Worm (Caenorhabditis elegans) whole organism, young adult: Measurements from ENCODE around the gene Y19D2B.1.
A peak's percentile ranks its signal among the peaks of the same experiment; 100 is the strongest.

Experiments
- C06A6.2 ChIP-seq: fragments of 200-800 bp; sonication (Bioruptor generic); conservative IDR thresholded peaks from 2 replicates; pipeline ENCODE4 v1.3.6; 2022; ENCODE audit warnings: missing genetic modification characterization, missing compliant biosample characterization
- C17E4.6 ChIP-seq: fragments of 200-800 bp; sonication (Bioruptor generic); IDR thresholded peaks from 2 replicates; pipeline ENCODE4 v1.3.6; 2022; ENCODE audit warnings: missing genetic modification reagents, missing genetic modification characterization, missing compliant biosample characterization
- D2030.7 ChIP-seq: fragments of 200-800 bp; sonication (Bioruptor generic); IDR thresholded peaks from 2 replicates; pipeline ENCODE4 v1.3.6; 2022; ENCODE audit warnings: missing genetic modification reagents, missing genetic modification characterization, missing compliant biosample characterization
- F23B12.7 ChIP-seq: sonication (generic microtip); optimal IDR thresholded peaks from 2 replicates; lab custom pipeline; 2017; ENCODE audit warnings: missing genetic modification characterization, mild to moderate bottlenecking, missing compliant biosample characterization, antibody characterized with exemption, moderate library complexity; ENCODE audit not compliant: insufficient read depth
- F33H1.4 ChIP-seq: fragments of 200-800 bp; sonication (Bioruptor generic); IDR thresholded peaks from 2 replicates; pipeline ENCODE4 v1.3.6; 2022; ENCODE audit warnings: missing genetic modification reagents, missing genetic modification characterization, missing compliant biosample characterization
- F39B2.1 ChIP-seq: fragments of 200-800 bp; sonication (Bioruptor generic); IDR thresholded peaks from 2 replicates; pipeline ENCODE4 v1.3.6; 2022; ENCODE audit warnings: missing genetic modification reagents, missing genetic modification characterization, missing compliant biosample characterization
- F49E8.2 ChIP-seq: sonication (generic microtip); optimal IDR thresholded peaks from 3 replicates; lab custom pipeline; 2017; ENCODE audit warnings: missing genetic modification characterization, mild to moderate bottlenecking, missing compliant biosample characterization, antibody characterized with exemption, moderate library complexity; ENCODE audit not compliant: insufficient read depth
- F52B5.7 ChIP-seq: sonication (generic microtip); optimal IDR thresholded peaks from 2 replicates; lab custom pipeline; 2016; ENCODE audit warnings: mild to moderate bottlenecking, missing genetic modification characterization, missing compliant biosample characterization
- F57A8.1 ChIP-seq: fragments of 200-800 bp; sonication (Bioruptor generic); optimal IDR thresholded peaks from 2 replicates; lab custom pipeline; 2018; ENCODE audit warnings: mild to moderate bottlenecking, missing genetic modification characterization, moderate library complexity, missing compliant biosample characterization
- F57C9.4 ChIP-seq: sonication (generic microtip); optimal IDR thresholded peaks from 2 replicates; lab custom pipeline; 2017; ENCODE audit warnings: mild to moderate bottlenecking, missing genetic modification characterization, missing compliant biosample characterization
- K12H6.12 ChIP-seq: fragments of 200-800 bp; sonication (Bioruptor generic); optimal IDR thresholded peaks from 2 replicates; lab custom pipeline; 2018; ENCODE audit warnings: mild to moderate bottlenecking, missing genetic modification characterization, missing compliant biosample characterization
- Y53F4B.3 ChIP-seq: fragments of 200-800 bp; sonication (Bioruptor generic); IDR thresholded peaks from 2 replicates; pipeline ENCODE4 v1.3.6; 2022; ENCODE audit warnings: missing genetic modification reagents, missing genetic modification characterization, missing compliant biosample characterization
- ceh-100 ChIP-seq: fragments of 200-800 bp; sonication (Bioruptor generic); IDR thresholded peaks from 2 replicates; pipeline ENCODE4 v1.3.6; 2022; ENCODE audit warnings: missing genetic modification reagents, missing genetic modification characterization, missing compliant biosample characterization
- ceh-40 ChIP-seq: fragments of 200-800 bp; sonication (Bioruptor generic); IDR thresholded peaks from 2 replicates; pipeline ENCODE4 v1.3.6; 2022; ENCODE audit warnings: missing genetic modification characterization, missing compliant biosample characterization
- dox-1 ChIP-seq: fragments of 200-800 bp; sonication (Bioruptor generic); IDR thresholded peaks from 2 replicates; pipeline ENCODE4 v1.3.6; 2022; ENCODE audit warnings: missing genetic modification reagents, missing genetic modification characterization, missing compliant biosample characterization
- dpff-1 ChIP-seq: sonication (generic microtip); optimal IDR thresholded peaks from 2 replicates; lab custom pipeline; 2017; ENCODE audit warnings: mild to moderate bottlenecking, missing genetic modification characterization, missing compliant biosample characterization
- egrh-3 ChIP-seq: fragments of 200-800 bp; sonication (Bioruptor generic); IDR thresholded peaks from 2 replicates; pipeline ENCODE4 v1.3.6; 2022; ENCODE audit warnings: missing genetic modification reagents, missing genetic modification characterization, missing compliant biosample characterization
- ets-4 ChIP-seq: fragments of 200-800 bp; sonication (Bioruptor generic); optimal IDR thresholded peaks from 2 replicates; lab custom pipeline; 2018; ENCODE audit warnings: mild to moderate bottlenecking, missing genetic modification characterization, missing compliant biosample characterization
- him-1 ChIP-seq: sonication (generic microtip); optimal IDR thresholded peaks from 2 replicates; lab custom pipeline; 2016; ENCODE audit warnings: missing genotype, missing genetic modification reagents, missing genetic modification characterization, missing compliant biosample characterization
- hmg-1.2 ChIP-seq: fragments of 200-800 bp; sonication (Bioruptor generic); IDR thresholded peaks from 2 replicates; pipeline ENCODE4 v1.3.6; 2022; ENCODE audit warnings: missing genetic modification reagents, missing genetic modification characterization, missing compliant biosample characterization
- let-607 ChIP-seq, 2 experiments: fragments of 200-800 bp in 1 of 2; sonication (Bioruptor generic) in 1 of 2; sonication (generic microtip) in 1 of 2; optimal IDR thresholded peaks; 2 replicates each; lab custom pipeline; 2016 to 2018; ENCODE audit warnings: mild to moderate bottlenecking in 2 of 2, missing compliant biosample characterization in 2 of 2, missing genetic modification characterization in 2 of 2, moderate library complexity in 2 of 2, missing genotype in 1 of 2
- lir-1 ChIP-seq: fragments of 200-800 bp; sonication (Bioruptor generic); conservative IDR thresholded peaks from 2 replicates; pipeline ENCODE4 v1.3.6; 2022; ENCODE audit warnings: missing genetic modification reagents, missing genetic modification characterization, missing compliant biosample characterization
- lsl-1 ChIP-seq: fragments of 200-800 bp; sonication (Bioruptor generic); optimal IDR thresholded peaks from 2 replicates; lab custom pipeline; 2018; ENCODE audit warnings: mild to moderate bottlenecking, missing genetic modification characterization, moderate library complexity, missing compliant biosample characterization
- mcd-1 ChIP-seq: fragments of 200-800 bp; sonication (Bioruptor generic); IDR thresholded peaks from 2 replicates; pipeline ENCODE4 v1.3.6; 2022; ENCODE audit warnings: missing genetic modification reagents, missing genetic modification characterization, missing compliant biosample characterization
- mel-28 ChIP-seq: sonication (generic microtip); optimal IDR thresholded peaks from 2 replicates; lab custom pipeline; 2016; ENCODE audit warnings: borderline replicate concordance, mild to moderate bottlenecking, missing genetic modification characterization, missing compliant biosample characterization
- mes-4 ChIP-seq: sonication (generic microtip); optimal IDR thresholded peaks from 2 replicates; lab custom pipeline; 2016; ENCODE audit warnings: missing genotype, missing genetic modification characterization, missing compliant biosample characterization
- nhr-27 ChIP-seq: fragments of 200-800 bp; sonication (Bioruptor generic); optimal IDR thresholded peaks from 2 replicates; lab custom pipeline; 2018; ENCODE audit warnings: mild to moderate bottlenecking, missing genetic modification characterization, moderate library complexity, missing compliant biosample characterization
- repo-1 ChIP-seq: sonication (generic microtip); optimal IDR thresholded peaks from 2 replicates; lab custom pipeline; 2017; ENCODE audit warnings: mild to moderate bottlenecking, missing genetic modification characterization, missing compliant biosample characterization
- sdz-38 ChIP-seq: sonication (generic microtip); optimal IDR thresholded peaks from 2 replicates; lab custom pipeline; 2016; ENCODE audit warnings: missing genotype, missing genetic modification characterization, missing compliant biosample characterization
- sptf-2 ChIP-seq: fragments of 200-800 bp; sonication (Bioruptor generic); optimal IDR thresholded peaks from 2 replicates; lab custom pipeline; 2018; ENCODE audit warnings: mild to moderate bottlenecking, missing genetic modification characterization, missing compliant biosample characterization
- ztf-26 ChIP-seq: sonication (generic microtip); optimal IDR thresholded peaks from 2 replicates; lab custom pipeline; 2017; ENCODE audit warnings: missing genetic modification characterization, missing compliant biosample characterization
- ztf-28 ChIP-seq: fragments of 200-800 bp; sonication (Bioruptor generic); IDR thresholded peaks from 2 replicates; pipeline ENCODE4 v1.3.6; 2022; ENCODE audit warnings: missing genetic modification reagents, missing genetic modification characterization, missing compliant biosample characterization

Gene Y19D2B.1

DNA sequence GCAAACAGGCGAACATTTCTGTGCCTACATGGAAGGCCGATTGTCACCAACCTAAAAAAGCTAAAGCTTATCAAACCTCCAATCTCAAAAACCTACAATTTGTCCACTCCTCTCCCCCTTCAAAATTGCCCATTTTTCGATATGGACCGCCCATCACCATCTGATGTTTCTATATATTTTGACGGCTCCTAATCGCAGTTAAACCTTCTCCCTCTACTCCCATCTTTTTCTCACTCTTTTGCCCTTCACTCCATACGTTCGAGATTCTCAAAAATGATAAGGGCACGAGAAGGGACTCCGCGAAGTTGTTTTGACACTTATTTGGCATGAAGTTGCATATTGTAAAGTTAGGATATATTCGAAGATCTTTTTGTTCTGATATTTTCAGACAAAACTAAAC, 36.4 kb upstream of the Y19D2B.1 start:
- no peak for TF ChIP-seq mes-4 (tag; lab: Kevin White, UChicago)
- no peak for TF ChIP-seq ztf-26
- TF ChIP-seq ceh-100 (GFP tag; lab: Robert Waterston, UW), result no peak
- TF ChIP-seq D2030.7 (GFP tag; lab: Robert Waterston, UW), result no peak
- no peak for TF ChIP-seq sptf-2 (GFP tag; lab: Kevin White, UChicago)
- no peak for TF ChIP-seq sdz-38 (tag; lab: Kevin White, UChicago)
- TF ChIP-seq hmg-1.2 (GFP tag; lab: Robert Waterston, UW), result no peak
- TF ChIP-seq Y53F4B.3, result no peak
- TF ChIP-seq F57A8.1 (GFP tag; lab: Kevin White, UChicago), result no peak
- no peak for TF ChIP-seq F39B2.1 (GFP tag; lab: Robert Waterston, UW)
- TF ChIP-seq F57C9.4 (tag; lab: Kevin White, UChicago), result no peak
- no peak for TF ChIP-seq C17E4.6 (GFP tag; lab: Robert Waterston, UW)
- TF ChIP-seq F52B5.7 (tag; lab: Kevin White, UChicago), result no peak
- TF ChIP-seq repo-1, result no peak
- TF ChIP-seq nhr-27, result no peak
- no peak for TF ChIP-seq mcd-1 (GFP tag; lab: Robert Waterston, UW)
- TF ChIP-seq dpff-1 (tag; lab: Kevin White, UChicago), result no peak
- TF ChIP-seq ets-4, result no peak
- no peak for TF ChIP-seq egrh-3 (GFP tag; lab: Robert Waterston, UW)
- no peak for TF ChIP-seq let-607 (tag; optimal IDR thresholded peaks at IDR 0.05; lab: Kevin White, UChicago)
- TF ChIP-seq, all 124 proteins: peak for 0

DNA sequence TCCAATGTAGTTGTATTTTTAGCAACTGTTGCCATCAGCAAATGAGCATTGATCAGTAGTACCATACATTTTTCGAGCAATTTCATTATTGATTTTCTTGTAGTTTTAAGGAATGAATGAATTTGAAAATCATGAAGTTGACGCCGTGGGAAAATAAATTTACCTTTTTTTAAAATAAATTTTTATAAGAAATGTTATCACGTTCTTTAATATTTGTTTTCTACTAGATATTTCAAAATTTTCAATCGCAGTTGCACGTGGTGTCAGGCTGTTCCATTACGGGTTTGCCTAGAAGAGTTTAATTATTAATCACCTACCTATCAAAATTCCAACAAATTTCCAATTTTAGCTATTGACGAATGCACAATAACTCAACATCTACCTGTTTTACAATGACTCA, 34.0 kb upstream of the Y19D2B.1 start, which contains the start of gene R03D7.8:
Gene R03D7.8 (minus strand): TSS at position 101 of the 400 bp plus-strand sequence.
- no peak for TF ChIP-seq F23B12.7 (tag; lab: Kevin White, UChicago)
- no peak for TF ChIP-seq mel-28 (tag; lab: Kevin White, UChicago)

ce11 chrII:10955114-10955513, 32.3 kb upstream of the Y19D2B.1 start:
- no peak for TF ChIP-seq lir-1 (GFP tag; lab: Robert Waterston, UW)
- TF ChIP-seq ztf-28 (GFP tag; lab: Robert Waterston, UW), result no peak
- no peak for TF ChIP-seq K12H6.12 (tag; lab: Kevin White, UChicago)
- no peak for TF ChIP-seq C06A6.2
- no peak for TF ChIP-seq F49E8.2 (tag; lab: Kevin White, UChicago)
- no peak for TF ChIP-seq lsl-1
- no peak for TF ChIP-seq dox-1 (GFP tag; lab: Robert Waterston, UW)
- no peak for TF ChIP-seq mes-4 (tag; lab: Kevin White, UChicago)
- no peak for TF ChIP-seq him-1
- no peak for TF ChIP-seq ceh-40 (GFP tag; lab: Robert Waterston, UW)
- TF ChIP-seq, all 124 proteins: peak for 0

ce11 chrII:10953065-10953464, 30.3 kb upstream of the Y19D2B.1 start, which contains the start of gene nos-1:
nos-1 (minus strand) TSS chrII:10953165.
- peak; percentile 66 for TF ChIP-seq lsl-1
- TF ChIP-seq F33H1.4 (GFP tag; lab: Robert Waterston, UW), result 0 out of 2 replicates have a peak, but pooled peaks have one; percentile 24
- TF ChIP-seq let-607 (tag; optimal IDR thresholded peaks at IDR 0.05; lab: Kevin White, UChicago), result no peak
